Fruit fly (Drosophila melanogaster) whole organism, prepupa: ENCODE data around the gene CG13062.
A peak's percentile ranks its signal among the peaks of the same experiment; 100 is the strongest.

Source experiments
- Blimp-1 ChIP-seq: fragments of 200-800 bp; sonication (Bioruptor generic); optimal IDR thresholded peaks from 3 replicates; lab custom pipeline; 2017; ENCODE audit warnings: missing biosample characterization, missing genetic modification characterization, mild to moderate bottlenecking, moderate library complexity, missing genetic modification reagents
- CG10631 ChIP-seq: fragments of 200-800 bp; sonication (Bioruptor generic); optimal IDR thresholded peaks from 2 replicates; lab custom pipeline; 2016; ENCODE audit warnings: missing biosample characterization, missing genetic modification characterization
- CG10669 ChIP-seq: fragments of 200-800 bp; sonication (Bioruptor generic); optimal IDR thresholded peaks from 3 replicates; lab custom pipeline; 2018; ENCODE audit warnings: missing biosample characterization, mild to moderate bottlenecking, missing genetic modification characterization, moderate library complexity
- CG11294 ChIP-seq: fragments of 200-800 bp; sonication (Bioruptor generic); IDR thresholded peaks from 2 replicates; pipeline ENCODE4 v1.3.6; 2022; ENCODE audit warnings: missing biosample characterization, missing genetic modification characterization
- CG11762 ChIP-seq: fragments of 200-800 bp; sonication (Bioruptor generic); optimal IDR thresholded peaks from 3 replicates; lab custom pipeline; 2016; ENCODE audit warnings: missing biosample characterization, missing genetic modification characterization; ENCODE audit not compliant: insufficient read depth
- CG11902 ChIP-seq: fragments of 200-800 bp; sonication (Bioruptor generic); optimal IDR thresholded peaks from 3 replicates; lab custom pipeline; 2016; ENCODE audit warnings: missing biosample characterization, missing genetic modification characterization
- CG15336 ChIP-seq: fragments of 200-800 bp; sonication (Bioruptor generic); IDR thresholded peaks from 2 replicates; pipeline ENCODE4 v1.3.6; 2022; ENCODE audit warnings: missing biosample characterization, missing genetic modification characterization
- CG1621 ChIP-seq: fragments of 200-800 bp; sonication (Bioruptor generic); optimal IDR thresholded peaks from 3 replicates; lab custom pipeline; 2018; ENCODE audit warnings: missing biosample characterization, mild to moderate bottlenecking, missing genetic modification characterization
- CG3032 ChIP-seq: fragments of 200-800 bp; optimal IDR thresholded peaks from 2 replicates; lab custom pipeline; 2019; ENCODE audit warnings: missing biosample characterization, mild to moderate bottlenecking, missing genetic modification characterization, moderate library complexity
- CG31627 ChIP-seq: fragments of 200-800 bp; sonication (Bioruptor generic); optimal IDR thresholded peaks from 3 replicates; lab custom pipeline; 2016; ENCODE audit warnings: missing biosample characterization, missing genetic modification characterization
- CG32006 ChIP-seq: fragments of 200-800 bp; sonication (Bioruptor generic); optimal IDR thresholded peaks from 3 replicates; lab custom pipeline; 2017; ENCODE audit warnings: missing biosample characterization, mild to moderate bottlenecking, missing genetic modification characterization
- CG34406 ChIP-seq: fragments of 200-800 bp; sonication (Bioruptor generic); optimal IDR thresholded peaks from 3 replicates; lab custom pipeline; 2016; ENCODE audit warnings: missing biosample characterization, missing genetic modification characterization
- CG3919 ChIP-seq: fragments of 200-800 bp; sonication (Bioruptor generic); optimal IDR thresholded peaks from 3 replicates; lab custom pipeline; 2016; ENCODE audit warnings: missing biosample characterization, missing genetic modification characterization
- CG4318 ChIP-seq: fragments of 200-800 bp; sonication (Bioruptor generic); optimal IDR thresholded peaks from 3 replicates; lab custom pipeline; 2017; ENCODE audit warnings: missing biosample characterization, mild to moderate bottlenecking, missing genetic modification characterization
- CG6163 ChIP-seq: fragments of 200-800 bp; sonication (Bioruptor generic); IDR thresholded peaks from 3 replicates; pipeline ENCODE4 v1.3.6; 2022; ENCODE audit warnings: missing biosample characterization, missing genetic modification characterization
- CG6276 ChIP-seq: fragments of 200-800 bp; sonication (Bioruptor generic); optimal IDR thresholded peaks from 2 replicates; lab custom pipeline; 2017; ENCODE audit warnings: missing biosample characterization, mild to moderate bottlenecking, missing genetic modification characterization
- CG6792 ChIP-seq: fragments of 200-800 bp; sonication (Bioruptor generic); optimal IDR thresholded peaks from 3 replicates; lab custom pipeline; 2016; ENCODE audit warnings: missing biosample characterization, missing genetic modification characterization
- CG6808 ChIP-seq: fragments of 200-800 bp; sonication (Bioruptor generic); optimal IDR thresholded peaks from 3 replicates; lab custom pipeline; 2017; ENCODE audit warnings: missing biosample characterization, missing genetic modification characterization, mild to moderate bottlenecking, moderate library complexity, missing genetic modification reagents
- CG6854 ChIP-seq: fragments of 200-800 bp; sonication (Bioruptor generic); optimal IDR thresholded peaks from 2 replicates; lab custom pipeline; 2017; ENCODE audit warnings: missing biosample characterization, mild to moderate bottlenecking, missing genetic modification characterization
- CG8319 ChIP-seq: fragments of 200-800 bp; sonication (Bioruptor generic); optimal IDR thresholded peaks from 3 replicates; lab custom pipeline; 2016; ENCODE audit warnings: missing biosample characterization, missing genetic modification characterization
- CG8632 ChIP-seq: fragments of 200-800 bp; sonication (Bioruptor generic); optimal IDR thresholded peaks from 3 replicates; lab custom pipeline; 2016; ENCODE audit warnings: missing biosample characterization, missing genetic modification characterization
- Eip75B ChIP-seq: fragments of 200-800 bp; sonication (Bioruptor generic); optimal IDR thresholded peaks from 3 replicates; lab custom pipeline; 2016; ENCODE audit warnings: missing biosample characterization, missing genetic modification characterization
- Eip93F ChIP-seq: fragments of 200-800 bp; sonication (Bioruptor generic); optimal IDR thresholded peaks from 2 replicates; lab custom pipeline; 2016; ENCODE audit warnings: missing biosample characterization, mild to moderate bottlenecking, missing genetic modification characterization
- Ets21C ChIP-seq: fragments of 200-800 bp; sonication (Bioruptor generic); optimal IDR thresholded peaks from 3 replicates; lab custom pipeline; 2016; ENCODE audit warnings: missing biosample characterization, missing genetic modification characterization
- Ets96B ChIP-seq: fragments of 200-800 bp; optimal IDR thresholded peaks from 2 replicates; lab custom pipeline; 2019; ENCODE audit warnings: missing biosample characterization, mild to moderate bottlenecking, missing genetic modification characterization, moderate library complexity
- Gug ChIP-seq: fragments of 200-800 bp; sonication (Bioruptor generic); IDR thresholded peaks from 2 replicates; pipeline ENCODE4 v1.3.6; 2022; ENCODE audit warnings: missing biosample characterization, missing genetic modification characterization
- Hr38 ChIP-seq: sonication (Bioruptor generic); optimal IDR thresholded peaks from 2 replicates; lab custom pipeline; 2016; ENCODE audit warnings: missing biosample characterization, missing genetic modification characterization
- Hr39 ChIP-seq: fragments of 200-800 bp; sonication (Bioruptor generic); optimal IDR thresholded peaks from 2 replicates; lab custom pipeline; 2016; ENCODE audit warnings: missing biosample characterization, missing genetic modification characterization
- Hr4 ChIP-seq: fragments of 200-800 bp; sonication (Bioruptor generic); optimal IDR thresholded peaks from 3 replicates; lab custom pipeline; 2016; ENCODE audit warnings: missing biosample characterization, missing genetic modification characterization
- Lpt ChIP-seq: fragments of 200-800 bp; sonication (Bioruptor generic); optimal IDR thresholded peaks from 3 replicates; lab custom pipeline; 2016; ENCODE audit warnings: missing biosample characterization, missing genetic modification characterization
- Met ChIP-seq: fragments of 200-800 bp; sonication (Bioruptor generic); optimal IDR thresholded peaks from 3 replicates; lab custom pipeline; 2016; ENCODE audit warnings: missing biosample characterization, missing genetic modification characterization
- OdsH ChIP-seq: fragments of 200-800 bp; sonication (Bioruptor generic); optimal IDR thresholded peaks from 3 replicates; lab custom pipeline; 2016; ENCODE audit warnings: missing biosample characterization, missing genetic modification characterization
- Smox ChIP-seq: fragments of 200-800 bp; sonication (Bioruptor generic); optimal IDR thresholded peaks from 3 replicates; lab custom pipeline; 2016; ENCODE audit warnings: missing biosample characterization, missing genetic modification characterization
- Sox102F ChIP-seq: fragments of 200-800 bp; sonication (Bioruptor generic); optimal IDR thresholded peaks from 2 replicates; lab custom pipeline; 2016; ENCODE audit warnings: missing biosample characterization, mild to moderate bottlenecking, missing genetic modification characterization
- Sox14 ChIP-seq: fragments of 200-800 bp; sonication (Bioruptor generic); optimal IDR thresholded peaks from 3 replicates; lab custom pipeline; 2016; ENCODE audit warnings: missing biosample characterization, missing genetic modification characterization
- Sox15 ChIP-seq: fragments of 200-800 bp; sonication (Bioruptor generic); optimal IDR thresholded peaks from 3 replicates; lab custom pipeline; 2016; ENCODE audit warnings: missing biosample characterization, missing genetic modification characterization
- achi ChIP-seq: fragments of 200-800 bp; sonication (Bioruptor generic); optimal IDR thresholded peaks from 3 replicates; lab custom pipeline; 2016; ENCODE audit warnings: missing biosample characterization, missing genetic modification characterization
- acj6 ChIP-seq: fragments of 200-800 bp; sonication (Bioruptor generic); optimal IDR thresholded peaks from 3 replicates; lab custom pipeline; 2016; ENCODE audit warnings: missing biosample characterization, missing genetic modification characterization
- cyc ChIP-seq: fragments of 200-800 bp; sonication (Bioruptor generic); optimal IDR thresholded peaks from 3 replicates; lab custom pipeline; 2016; ENCODE audit warnings: missing biosample characterization, missing genetic modification characterization
- dac ChIP-seq: fragments of 200-800 bp; sonication (Bioruptor generic); optimal IDR thresholded peaks from 2 replicates; lab custom pipeline; 2017; ENCODE audit warnings: missing biosample characterization, mild to moderate bottlenecking, missing genetic modification characterization
- dsx ChIP-seq: fragments of 200-800 bp; optimal IDR thresholded peaks from 3 replicates; lab custom pipeline; 2019; ENCODE audit warnings: missing biosample characterization, mild to moderate bottlenecking, missing genetic modification characterization, moderate library complexity; ENCODE audit not compliant: poor library complexity, severe bottlenecking
- eg ChIP-seq: fragments of 200-800 bp; sonication (Bioruptor generic); IDR thresholded peaks from 3 replicates; pipeline ENCODE4 v1.3.6; 2022; ENCODE audit warnings: missing biosample characterization, missing genetic modification characterization
- esn ChIP-seq: fragments of 200-800 bp; sonication (Bioruptor generic); optimal IDR thresholded peaks from 2 replicates; lab custom pipeline; 2016; ENCODE audit warnings: missing biosample characterization, mild to moderate bottlenecking, missing genetic modification characterization, moderate library complexity
- fd85E ChIP-seq: fragments of 200-800 bp; sonication (Bioruptor generic); optimal IDR thresholded peaks from 3 replicates; lab custom pipeline; 2016; ENCODE audit warnings: missing biosample characterization, missing genetic modification characterization
- fkh ChIP-seq: fragments of 200-800 bp; sonication (Bioruptor generic); optimal IDR thresholded peaks from 3 replicates; lab custom pipeline; 2017; ENCODE audit warnings: missing biosample characterization, mild to moderate bottlenecking, missing genetic modification characterization, moderate library complexity
- lz ChIP-seq: fragments of 200-800 bp; sonication (Bioruptor generic); optimal IDR thresholded peaks from 3 replicates; lab custom pipeline; 2016; ENCODE audit warnings: missing biosample characterization, missing genetic modification characterization
- net ChIP-seq: fragments of 200-800 bp; sonication (Bioruptor generic); optimal IDR thresholded peaks from 3 replicates; lab custom pipeline; 2016; ENCODE audit warnings: missing biosample characterization, missing genetic modification characterization
- pdm3 ChIP-seq: fragments of 200-800 bp; sonication (Bioruptor generic); optimal IDR thresholded peaks from 3 replicates; lab custom pipeline; 2016; ENCODE audit warnings: missing biosample characterization, missing genetic modification characterization
- spab ChIP-seq: fragments of 200-800 bp; sonication (Bioruptor generic); optimal IDR thresholded peaks from 2 replicates; lab custom pipeline; 2017; ENCODE audit warnings: missing biosample characterization, mild to moderate bottlenecking, missing genetic modification characterization, missing genetic modification reagents
- ss ChIP-seq, 2 experiments: fragments of 200-800 bp; sonication (Bioruptor generic); optimal IDR thresholded peaks; 2 replicates in 1 of 2; 3 replicates in 1 of 2; lab custom pipeline; 2017 to 2018; ENCODE audit warnings: mild to moderate bottlenecking in 2 of 2, missing biosample characterization in 2 of 2, missing genetic modification characterization in 2 of 2, moderate library complexity in 1 of 2
- svp ChIP-seq: fragments of 200-800 bp; sonication (Bioruptor generic); peaks from one replicate; lab custom pipeline; 2016; ENCODE audit warnings: missing biosample characterization, missing genetic modification characterization
- topi ChIP-seq: fragments of 200-800 bp; sonication (Bioruptor generic); optimal IDR thresholded peaks from 3 replicates; lab custom pipeline; 2016; ENCODE audit warnings: missing biosample characterization, missing genetic modification characterization
- vri ChIP-seq: fragments of 200-800 bp; sonication (Bioruptor generic); optimal IDR thresholded peaks from 3 replicates; lab custom pipeline; 2016; ENCODE audit warnings: missing biosample characterization, mild to moderate bottlenecking, missing genetic modification characterization

The CG13062 gene

DNA sequence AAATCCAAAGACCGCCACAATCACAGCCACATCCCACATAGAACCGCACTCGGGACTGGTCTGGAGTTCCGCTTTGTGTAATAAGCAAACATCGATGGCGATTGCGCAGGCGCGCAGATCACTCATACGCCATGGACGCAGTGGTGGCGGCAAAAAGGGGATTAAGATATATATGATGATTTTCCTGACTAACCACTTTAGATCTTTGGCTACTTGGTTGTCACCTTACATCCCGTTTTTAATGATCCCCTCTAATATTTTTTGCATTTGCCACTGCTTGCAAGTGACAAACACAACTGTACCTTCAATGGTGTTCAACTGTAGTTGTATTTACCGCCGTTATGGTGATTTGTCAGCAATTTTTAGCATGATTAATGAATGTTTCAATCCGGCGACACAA is 4.1 kb upstream of the CG13062 start:
- no peak for TF ChIP-seq ss (GFP tag; optimal IDR thresholded peaks at IDR 0.05; lab: Kevin White, UChicago)
- TF ChIP-seq CG3919 (GFP tag; lab: Kevin White, UChicago): peak; percentile 52
- TF ChIP-seq Hr4: peak; percentile 77
- TF ChIP-seq Ets21C (GFP tag; lab: Kevin White, UChicago): no peak
- no peak for TF ChIP-seq vri (GFP tag; lab: Kevin White, UChicago)
- TF ChIP-seq Eip75B (GFP tag; lab: Kevin White, UChicago): peak; percentile 61
- TF ChIP-seq Hr38: no peak
- no peak for TF ChIP-seq fkh
- no peak for TF ChIP-seq Gug
- TF ChIP-seq CG6792: peak; percentile 50
- no peak for TF ChIP-seq CG34406 (GFP tag; lab: Kevin White, UChicago)
- no peak for TF ChIP-seq CG31627 (GFP tag; lab: Kevin White, UChicago)
- peak; percentile 36 for TF ChIP-seq pdm3
- no peak for TF ChIP-seq topi (GFP tag; lab: Kevin White, UChicago)
- no peak for TF ChIP-seq Sox15 (GFP tag; lab: Kevin White, UChicago)
- TF ChIP-seq eg (GFP tag; lab: Robert Waterston, UW): peak; percentile 86
- peak; percentile 52 for TF ChIP-seq CG11294 (GFP tag; lab: Robert Waterston, UW)
- TF ChIP-seq svp (GFP tag; lab: Kevin White, UChicago): no peak
- TF ChIP-seq CG15336 (GFP tag; lab: Robert Waterston, UW): peak; percentile 82
- no peak for TF ChIP-seq fd85E (GFP tag; lab: Kevin White, UChicago)
- no peak for TF ChIP-seq CG3032 (tag; lab: Kevin White, UChicago)
- peak; percentile 8 for TF ChIP-seq CG11762 (GFP tag; lab: Kevin White, UChicago)
- no peak for TF ChIP-seq dsx (GFP tag; lab: Kevin White, UChicago)
- peak; percentile 29 for TF ChIP-seq net
- TF ChIP-seq Eip93F: no peak
- no peak for TF ChIP-seq spab (GFP tag; lab: Kevin White, UChicago)
- TF ChIP-seq CG6163 (GFP tag; lab: Robert Waterston, UW): peak; percentile 72; the same call in 2 of the 3 replicates
- no peak for TF ChIP-seq Smox (GFP tag; lab: Kevin White, UChicago)
- no peak for TF ChIP-seq CG10669 (GFP tag; lab: Kevin White, UChicago)
- peak; percentile 80 for TF ChIP-seq CG32006 (GFP tag; lab: Kevin White, UChicago)
- no peak for TF ChIP-seq CG6808 (GFP tag; lab: Kevin White, UChicago)
- no peak for TF ChIP-seq CG11902 (GFP tag; lab: Kevin White, UChicago)
- peak; percentile 83 for TF ChIP-seq dac (GFP tag; lab: Kevin White, UChicago)
- no peak for TF ChIP-seq cyc
- TF ChIP-seq lz (GFP tag; lab: Kevin White, UChicago): peak; percentile 52
- no peak for TF ChIP-seq Met (GFP tag; lab: Kevin White, UChicago)
- TF ChIP-seq Hr39 (GFP tag; lab: Kevin White, UChicago): peak; percentile 10
- TF ChIP-seq CG10631 (GFP tag; lab: Kevin White, UChicago): peak; percentile 59
- no peak for TF ChIP-seq Sox102F (GFP tag; lab: Kevin White, UChicago)
- TF ChIP-seq CG8319: no peak
- TF ChIP-seq CG6854 (GFP tag; lab: Kevin White, UChicago): no peak
- TF ChIP-seq achi (GFP tag; lab: Kevin White, UChicago): peak; percentile 34
- peak; percentile 21 for TF ChIP-seq acj6
- peak; percentile 38 for TF ChIP-seq Sox14 (GFP tag; lab: Kevin White, UChicago)
- peak; percentile 69 for TF ChIP-seq CG6276 (GFP tag; lab: Kevin White, UChicago)
- peak; percentile 47 for TF ChIP-seq CG4318 (GFP tag; lab: Kevin White, UChicago)
- TF ChIP-seq CG8632 (GFP tag; lab: Kevin White, UChicago): no peak
- no peak for TF ChIP-seq CG1621
- peak; percentile 56 for TF ChIP-seq Lpt (GFP tag; lab: Kevin White, UChicago)
- no peak for TF ChIP-seq esn
- TF ChIP-seq OdsH: peak; percentile 51
- TF ChIP-seq Ets96B (tag; lab: Kevin White, UChicago): no peak
- no peak for TF ChIP-seq Blimp-1 (GFP tag; lab: Kevin White, UChicago)
